Worm (Caenorhabditis elegans) whole organism, L3 larva: ENCODE results near the gene qua-1.

Source experiments
- ceh-9 ChIP-seq: sonication (generic microtip); optimal IDR thresholded peaks from 2 replicates; lab custom pipeline; 2018; ENCODE audit warnings: missing biosample characterization, missing genetic modification characterization
- hmg-11 ChIP-seq: sonication (generic microtip); optimal IDR thresholded peaks from 2 replicates; lab custom pipeline; 2016; ENCODE audit warnings: missing genetic modification characterization, missing compliant biosample characterization
- lin-15B ChIP-seq: fragments of 150-350 bp; optimal IDR thresholded peaks from 2 replicates; lab custom pipeline; 2014; ENCODE audit warnings: missing biosample characterization, missing genetic modification characterization
- mdl-1 ChIP-seq: fragments of 150-350 bp; optimal IDR thresholded peaks from 2 replicates; lab custom pipeline; 2014; ENCODE audit warnings: missing biosample characterization, missing genetic modification characterization
- mml-1 ChIP-seq: fragments of 150-350 bp; sonication (generic microtip); optimal IDR thresholded peaks from 3 replicates; lab custom pipeline; 2014; ENCODE audit warnings: missing biosample characterization, missing genetic modification characterization
- nhr-77 ChIP-seq: fragments of 150-350 bp; optimal IDR thresholded peaks from 2 replicates; lab custom pipeline; 2014; ENCODE audit warnings: missing biosample characterization, missing genetic modification characterization
- unc-62 ChIP-seq: fragments of 150-350 bp; sonication (generic microtip); optimal IDR thresholded peaks from 4 replicates; lab custom pipeline; 2014; ENCODE audit warnings: missing biosample characterization, missing genetic modification reagents, missing genetic modification characterization

DNA sequence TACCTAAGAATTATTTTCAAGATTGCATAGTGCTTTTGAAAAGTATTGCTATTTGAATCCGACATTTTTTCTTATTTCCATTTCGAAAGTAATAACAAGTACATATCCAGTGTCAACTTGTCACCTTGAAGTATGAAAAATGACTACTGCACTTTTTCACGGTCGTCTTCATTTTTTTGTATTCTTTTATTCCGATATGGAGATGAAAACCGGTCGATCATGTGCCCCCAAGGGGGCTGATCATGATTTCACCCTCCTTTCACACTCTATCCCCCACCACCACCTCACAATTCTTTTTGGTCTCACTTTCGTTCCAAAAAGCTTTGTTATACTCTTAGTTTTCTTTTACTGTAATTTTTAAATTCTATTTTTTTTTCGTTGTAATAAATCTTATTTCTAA is 27.3 kb downstream of the qua-1 start:
- no peak for TF ChIP-seq mml-1 (tag; lab: Kevin White, UChicago)
- no peak for TF ChIP-seq nhr-77
- no peak for TF ChIP-seq unc-62
- TF ChIP-seq lin-15B (tag; lab: Kevin White, UChicago) = no peak
- no peak for TF ChIP-seq hmg-11 (tag; lab: Kevin White, UChicago)
- no peak for TF ChIP-seq mdl-1 (tag; lab: Kevin White, UChicago)
- no peak for TF ChIP-seq ceh-9 (tag; lab: Kevin White, UChicago)
